Fruit fly (Drosophila melanogaster): ENCODE measurements around the gene Acbp4.

Acbp4 gene

dm6 chr3L:7133699-7134655, 5.9 kb upstream of the Acbp4 start, which contains the start of gene melt (continued):
- peak; percentile 85 for TF ChIP-seq Atf6 (GFP tag; IDR thresholded peaks at IDR 0.05)
- peak; percentile 39; the same call in 1 of the 2 replicates for TF ChIP-seq dan (GFP tag; IDR thresholded peaks at IDR 0.05)
- no peak for TF ChIP-seq GATAe (GFP tag; conservative IDR thresholded peaks at IDR 0.05)
- no peak for TF ChIP-seq MTF-1 (GFP tag; optimal IDR thresholded peaks at IDR 0.05; ENCODE audit: borderline replicate concordance)
- TF ChIP-seq sisA (GFP tag; IDR thresholded peaks at IDR 0.05) = peak; percentile 76
- TF ChIP-seq stwl (tag; optimal IDR thresholded peaks at IDR 0.05) = peak; percentile 13
- TF ChIP-seq Dp (GFP tag; optimal IDR thresholded peaks at IDR 0.05) = no peak
- peak; percentile 81 for TF ChIP-seq vfl (GFP tag; optimal IDR thresholded peaks at IDR 0.05)
- TF ChIP-seq hb (GFP tag; IDR thresholded peaks at IDR 0.05; ENCODE audit: partially characterized antibody) = no peak
- TF ChIP-seq sob (GFP tag; IDR thresholded peaks at IDR 0.05) = peak; percentile 69; the same call in 1 of the 2 replicates
- peak; percentile 77 for TF ChIP-seq CG8388 (GFP tag; optimal IDR thresholded peaks at IDR 0.05)
- TF ChIP-seq Dip3 (GFP tag; optimal IDR thresholded peaks at IDR 0.05) = peak; percentile 86
- TF ChIP-seq Oaz (GFP tag; IDR thresholded peaks at IDR 0.05) = no peak; the same call in 1 of the 2 replicates
- TF ChIP-seq Antp (GFP tag; optimal IDR thresholded peaks at IDR 0.05) = peak; percentile 84
- no peak for TF ChIP-seq nerfin-2 (GFP tag; IDR thresholded peaks at IDR 0.05; ENCODE audit: partially characterized antibody)
- TF ChIP-seq tio (GFP tag; optimal IDR thresholded peaks at IDR 0.05) = peak; percentile 93
- TF ChIP-seq Dip2 (GFP tag; IDR thresholded peaks at IDR 0.05) = no peak
- no peak for TF ChIP-seq CG14860 (GFP tag; IDR thresholded peaks at IDR 0.05; ENCODE audit: partially characterized antibody)
- peak; percentile 37 for TF ChIP-seq schlank (tag; optimal IDR thresholded peaks at IDR 0.05)
- no peak for TF ChIP-seq br (optimal IDR thresholded peaks at IDR 0.05)
- TF ChIP-seq shn (GFP tag; optimal IDR thresholded peaks at IDR 0.05) = peak; percentile 87
- TF ChIP-seq cas (GFP tag; IDR thresholded peaks at IDR 0.05) = no peak
- TF ChIP-seq p53 (GFP tag; optimal IDR thresholded peaks at IDR 0.05) = no peak
- TF ChIP-seq pan (optimal IDR thresholded peaks at IDR 0.05) = peak in 1 of 2 experiments; percentile 62
- TF ChIP-seq pan (GFP tag; optimal IDR thresholded peaks at IDR 0.05 in 1 of 2, IDR thresholded peaks at IDR 0.05 in 1 of 2) = peak; percentile 63 to 73
- peak; percentile 87 for TF ChIP-seq ems (GFP tag; optimal IDR thresholded peaks at IDR 0.05)
- TF ChIP-seq Neu2 (GFP tag; optimal IDR thresholded peaks at IDR 0.05; ENCODE audit: borderline replicate concordance) = peak; percentile 23
- peak; percentile 43 for TF ChIP-seq Taf1 (GFP tag; IDR thresholded peaks at IDR 0.05)
- peak; percentile 89 for TF ChIP-seq CG18619 (GFP tag; optimal IDR thresholded peaks at IDR 0.05)
- TF ChIP-seq Hmx (GFP tag; optimal IDR thresholded peaks at IDR 0.05) = peak; percentile 81
- TF ChIP-seq twi (tag; optimal IDR thresholded peaks at IDR 0.05) = peak; percentile 81
- TF ChIP-seq CG6765 (GFP tag; optimal IDR thresholded peaks at IDR 0.05) = peak; percentile 58
- peak; percentile 71 for TF ChIP-seq Myb (GFP tag; optimal IDR thresholded peaks at IDR 0.05)
- peak; percentile 91 for TF ChIP-seq CG13775 (GFP tag; optimal IDR thresholded peaks at IDR 0.05)

DNA sequence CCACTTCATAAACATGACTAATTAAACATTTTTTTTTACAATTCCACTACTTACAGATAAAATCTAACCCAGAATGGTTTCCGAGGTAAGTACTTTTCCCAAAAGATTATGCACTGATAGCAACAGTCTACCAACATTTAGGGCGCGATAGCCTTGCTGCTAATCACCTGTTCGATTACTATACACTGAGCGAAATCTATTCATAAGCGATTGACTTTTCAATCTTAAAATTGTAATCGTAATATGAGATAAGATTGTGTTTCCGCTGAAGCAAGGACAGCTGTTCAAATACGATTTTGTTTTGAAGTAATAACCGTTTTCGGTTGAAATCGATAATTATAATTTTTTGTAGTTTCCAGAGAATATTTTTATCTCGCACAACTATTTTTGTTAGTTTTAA, 4.5 kb upstream of the Acbp4 start:
- TF ChIP-seq gfzf (GFP tag; optimal IDR thresholded peaks at IDR 0.05) = no peak
- TF ChIP-seq CG32772 (GFP tag; IDR thresholded peaks at IDR 0.05) = no peak
- TF ChIP-seq ewg (GFP tag; optimal IDR thresholded peaks at IDR 0.05) = no peak
- TF ChIP-seq tap (tag; optimal IDR thresholded peaks at IDR 0.05) = no peak
- no peak for TF ChIP-seq caup (GFP tag; optimal IDR thresholded peaks at IDR 0.05; ENCODE audit: severe bottlenecking)
- no peak for TF ChIP-seq ase (GFP tag; IDR thresholded peaks at IDR 0.05)
- TF ChIP-seq fd102C (GFP tag; optimal IDR thresholded peaks at IDR 0.05) = no peak
- no peak for TF ChIP-seq croc (GFP tag; conservative IDR thresholded peaks at IDR 0.05)
- TF ChIP-seq CG11247 (GFP tag; IDR thresholded peaks at IDR 0.05) = no peak
- TF ChIP-seq chif (GFP tag; optimal IDR thresholded peaks at IDR 0.05) = no peak
- TF ChIP-seq CG12155 (GFP tag; optimal IDR thresholded peaks at IDR 0.05) = no peak
- no peak for TF ChIP-seq CG8290 (GFP tag; optimal IDR thresholded peaks at IDR 0.05)
- peak in 1 of 2 experiments; percentile 5 for TF ChIP-seq CG8290 (tag; optimal IDR thresholded peaks at IDR 0.05)
- no peak for TF ChIP-seq luna (GFP tag; optimal IDR thresholded peaks at IDR 0.05)
- TF ChIP-seq CG8924 (tag; optimal IDR thresholded peaks at IDR 0.05) = no peak
- no peak for TF ChIP-seq CG15269 (tag; optimal IDR thresholded peaks at IDR 0.05)
- TF ChIP-seq unpg (GFP tag; optimal IDR thresholded peaks at IDR 0.05) = peak; percentile 34

Data from whole organism, embryonic.